Fruit fly (Drosophila melanogaster) whole organism, prepupa: ENCODE measurements around the gene Gr97a.

ENCODE experiments used
- Blimp-1 ChIP-seq: fragments of 200-800 bp; sonication (Bioruptor generic); optimal IDR thresholded peaks from 3 replicates; lab custom pipeline; 2017; ENCODE audit warnings: missing biosample characterization, missing genetic modification characterization, mild to moderate bottlenecking, moderate library complexity, missing genetic modification reagents
- CG10631 ChIP-seq: fragments of 200-800 bp; sonication (Bioruptor generic); optimal IDR thresholded peaks from 2 replicates; lab custom pipeline; 2016; ENCODE audit warnings: missing biosample characterization, missing genetic modification characterization
- CG10669 ChIP-seq: fragments of 200-800 bp; sonication (Bioruptor generic); optimal IDR thresholded peaks from 3 replicates; lab custom pipeline; 2018; ENCODE audit warnings: missing biosample characterization, mild to moderate bottlenecking, missing genetic modification characterization, moderate library complexity
- CG11294 ChIP-seq: fragments of 200-800 bp; sonication (Bioruptor generic); IDR thresholded peaks from 2 replicates; pipeline ENCODE4 v1.3.6; 2022; ENCODE audit warnings: missing biosample characterization, missing genetic modification characterization
- CG11902 ChIP-seq: fragments of 200-800 bp; sonication (Bioruptor generic); optimal IDR thresholded peaks from 3 replicates; lab custom pipeline; 2016; ENCODE audit warnings: missing biosample characterization, missing genetic modification characterization
- CG15336 ChIP-seq: fragments of 200-800 bp; sonication (Bioruptor generic); IDR thresholded peaks from 2 replicates; pipeline ENCODE4 v1.3.6; 2022; ENCODE audit warnings: missing biosample characterization, missing genetic modification characterization
- CG1621 ChIP-seq: fragments of 200-800 bp; sonication (Bioruptor generic); optimal IDR thresholded peaks from 3 replicates; lab custom pipeline; 2018; ENCODE audit warnings: missing biosample characterization, mild to moderate bottlenecking, missing genetic modification characterization
- CG16779 ChIP-seq: fragments of 200-800 bp; sonication (Bioruptor generic); optimal IDR thresholded peaks from 3 replicates; lab custom pipeline; 2017; ENCODE audit warnings: missing biosample characterization, mild to moderate bottlenecking, missing genetic modification characterization
- CG3032 ChIP-seq: fragments of 200-800 bp; optimal IDR thresholded peaks from 2 replicates; lab custom pipeline; 2019; ENCODE audit warnings: missing biosample characterization, mild to moderate bottlenecking, missing genetic modification characterization, moderate library complexity
- CG31627 ChIP-seq: fragments of 200-800 bp; sonication (Bioruptor generic); optimal IDR thresholded peaks from 3 replicates; lab custom pipeline; 2016; ENCODE audit warnings: missing biosample characterization, missing genetic modification characterization
- CG32006 ChIP-seq: fragments of 200-800 bp; sonication (Bioruptor generic); optimal IDR thresholded peaks from 3 replicates; lab custom pipeline; 2017; ENCODE audit warnings: missing biosample characterization, mild to moderate bottlenecking, missing genetic modification characterization
- CG3919 ChIP-seq: fragments of 200-800 bp; sonication (Bioruptor generic); optimal IDR thresholded peaks from 3 replicates; lab custom pipeline; 2016; ENCODE audit warnings: missing biosample characterization, missing genetic modification characterization
- CG4318 ChIP-seq: fragments of 200-800 bp; sonication (Bioruptor generic); optimal IDR thresholded peaks from 3 replicates; lab custom pipeline; 2017; ENCODE audit warnings: missing biosample characterization, mild to moderate bottlenecking, missing genetic modification characterization
- CG6163 ChIP-seq: fragments of 200-800 bp; sonication (Bioruptor generic); IDR thresholded peaks from 3 replicates; pipeline ENCODE4 v1.3.6; 2022; ENCODE audit warnings: missing biosample characterization, missing genetic modification characterization
- CG6276 ChIP-seq: fragments of 200-800 bp; sonication (Bioruptor generic); optimal IDR thresholded peaks from 2 replicates; lab custom pipeline; 2017; ENCODE audit warnings: missing biosample characterization, mild to moderate bottlenecking, missing genetic modification characterization
- CG6808 ChIP-seq: fragments of 200-800 bp; sonication (Bioruptor generic); optimal IDR thresholded peaks from 3 replicates; lab custom pipeline; 2017; ENCODE audit warnings: missing biosample characterization, missing genetic modification characterization, mild to moderate bottlenecking, moderate library complexity, missing genetic modification reagents
- CG6854 ChIP-seq: fragments of 200-800 bp; sonication (Bioruptor generic); optimal IDR thresholded peaks from 2 replicates; lab custom pipeline; 2017; ENCODE audit warnings: missing biosample characterization, mild to moderate bottlenecking, missing genetic modification characterization
- CG7368 ChIP-seq: fragments of 200-800 bp; sonication (Bioruptor generic); optimal IDR thresholded peaks from 3 replicates; lab custom pipeline; 2016; ENCODE audit warnings: missing biosample characterization, missing genetic modification characterization
- CG8119 ChIP-seq: fragments of 200-800 bp; sonication (Bioruptor generic); IDR thresholded peaks from 3 replicates; pipeline ENCODE4 v1.3.6; 2022; ENCODE audit warnings: missing biosample characterization, missing genetic modification characterization
- CG8319 ChIP-seq: fragments of 200-800 bp; sonication (Bioruptor generic); optimal IDR thresholded peaks from 3 replicates; lab custom pipeline; 2016; ENCODE audit warnings: missing biosample characterization, missing genetic modification characterization
- CG8632 ChIP-seq: fragments of 200-800 bp; sonication (Bioruptor generic); optimal IDR thresholded peaks from 3 replicates; lab custom pipeline; 2016; ENCODE audit warnings: missing biosample characterization, missing genetic modification characterization
- Eip78C ChIP-seq: fragments of 200-800 bp; sonication (Bioruptor generic); peaks from one replicate; lab custom pipeline; 2016; ENCODE audit warnings: missing biosample characterization, missing genetic modification characterization
- Eip93F ChIP-seq: fragments of 200-800 bp; sonication (Bioruptor generic); optimal IDR thresholded peaks from 2 replicates; lab custom pipeline; 2016; ENCODE audit warnings: missing biosample characterization, mild to moderate bottlenecking, missing genetic modification characterization
- Ets21C ChIP-seq: fragments of 200-800 bp; sonication (Bioruptor generic); optimal IDR thresholded peaks from 3 replicates; lab custom pipeline; 2016; ENCODE audit warnings: missing biosample characterization, missing genetic modification characterization
- Ets96B ChIP-seq: fragments of 200-800 bp; optimal IDR thresholded peaks from 2 replicates; lab custom pipeline; 2019; ENCODE audit warnings: missing biosample characterization, mild to moderate bottlenecking, missing genetic modification characterization, moderate library complexity
- Hr38 ChIP-seq: sonication (Bioruptor generic); optimal IDR thresholded peaks from 2 replicates; lab custom pipeline; 2016; ENCODE audit warnings: missing biosample characterization, missing genetic modification characterization
- Hr4 ChIP-seq: fragments of 200-800 bp; sonication (Bioruptor generic); optimal IDR thresholded peaks from 3 replicates; lab custom pipeline; 2016; ENCODE audit warnings: missing biosample characterization, missing genetic modification characterization
- Lpt ChIP-seq: fragments of 200-800 bp; sonication (Bioruptor generic); optimal IDR thresholded peaks from 3 replicates; lab custom pipeline; 2016; ENCODE audit warnings: missing biosample characterization, missing genetic modification characterization
- Met ChIP-seq: fragments of 200-800 bp; sonication (Bioruptor generic); optimal IDR thresholded peaks from 3 replicates; lab custom pipeline; 2016; ENCODE audit warnings: missing biosample characterization, missing genetic modification characterization
- Sox102F ChIP-seq: fragments of 200-800 bp; sonication (Bioruptor generic); optimal IDR thresholded peaks from 2 replicates; lab custom pipeline; 2016; ENCODE audit warnings: missing biosample characterization, mild to moderate bottlenecking, missing genetic modification characterization
- Sox14 ChIP-seq: fragments of 200-800 bp; sonication (Bioruptor generic); optimal IDR thresholded peaks from 3 replicates; lab custom pipeline; 2016; ENCODE audit warnings: missing biosample characterization, missing genetic modification characterization
- Sox15 ChIP-seq: fragments of 200-800 bp; sonication (Bioruptor generic); optimal IDR thresholded peaks from 3 replicates; lab custom pipeline; 2016; ENCODE audit warnings: missing biosample characterization, missing genetic modification characterization
- achi ChIP-seq: fragments of 200-800 bp; sonication (Bioruptor generic); optimal IDR thresholded peaks from 3 replicates; lab custom pipeline; 2016; ENCODE audit warnings: missing biosample characterization, missing genetic modification characterization
- acj6 ChIP-seq: fragments of 200-800 bp; sonication (Bioruptor generic); optimal IDR thresholded peaks from 3 replicates; lab custom pipeline; 2016; ENCODE audit warnings: missing biosample characterization, missing genetic modification characterization
- dsx ChIP-seq: fragments of 200-800 bp; optimal IDR thresholded peaks from 3 replicates; lab custom pipeline; 2019; ENCODE audit warnings: missing biosample characterization, mild to moderate bottlenecking, missing genetic modification characterization, moderate library complexity; ENCODE audit not compliant: poor library complexity, severe bottlenecking
- eg ChIP-seq: fragments of 200-800 bp; sonication (Bioruptor generic); IDR thresholded peaks from 3 replicates; pipeline ENCODE4 v1.3.6; 2022; ENCODE audit warnings: missing biosample characterization, missing genetic modification characterization
- esn ChIP-seq: fragments of 200-800 bp; sonication (Bioruptor generic); optimal IDR thresholded peaks from 2 replicates; lab custom pipeline; 2016; ENCODE audit warnings: missing biosample characterization, mild to moderate bottlenecking, missing genetic modification characterization, moderate library complexity
- fd59A ChIP-seq: fragments of 200-800 bp; sonication (Bioruptor generic); optimal IDR thresholded peaks from 2 replicates; lab custom pipeline; 2017; ENCODE audit warnings: missing biosample characterization, mild to moderate bottlenecking, missing genetic modification characterization, missing genetic modification reagents
- fd85E ChIP-seq: fragments of 200-800 bp; sonication (Bioruptor generic); optimal IDR thresholded peaks from 3 replicates; lab custom pipeline; 2016; ENCODE audit warnings: missing biosample characterization, missing genetic modification characterization
- fkh ChIP-seq: fragments of 200-800 bp; sonication (Bioruptor generic); optimal IDR thresholded peaks from 3 replicates; lab custom pipeline; 2017; ENCODE audit warnings: missing biosample characterization, mild to moderate bottlenecking, missing genetic modification characterization, moderate library complexity
- lz ChIP-seq: fragments of 200-800 bp; sonication (Bioruptor generic); optimal IDR thresholded peaks from 3 replicates; lab custom pipeline; 2016; ENCODE audit warnings: missing biosample characterization, missing genetic modification characterization
- net ChIP-seq: fragments of 200-800 bp; sonication (Bioruptor generic); optimal IDR thresholded peaks from 3 replicates; lab custom pipeline; 2016; ENCODE audit warnings: missing biosample characterization, missing genetic modification characterization
- pdm3 ChIP-seq: fragments of 200-800 bp; sonication (Bioruptor generic); optimal IDR thresholded peaks from 3 replicates; lab custom pipeline; 2016; ENCODE audit warnings: missing biosample characterization, missing genetic modification characterization
- salr ChIP-seq, 2 experiments: fragments of 200-800 bp; sonication (Bioruptor generic); optimal IDR thresholded peaks; 3 replicates each; lab custom pipeline; 2016 to 2018; ENCODE audit warnings: missing biosample characterization in 2 of 2, missing genetic modification characterization in 2 of 2, mild to moderate bottlenecking in 1 of 2
- ss ChIP-seq, 2 experiments: fragments of 200-800 bp; sonication (Bioruptor generic); optimal IDR thresholded peaks; 2 replicates in 1 of 2; 3 replicates in 1 of 2; lab custom pipeline; 2017 to 2018; ENCODE audit warnings: mild to moderate bottlenecking in 2 of 2, missing biosample characterization in 2 of 2, missing genetic modification characterization in 2 of 2, moderate library complexity in 1 of 2

Gene Gr97a

dm6 chr3R:26928424-26928823 is 37.9 kb downstream of the Gr97a start (continued):
- TF ChIP-seq CG6808 (GFP tag; lab: Kevin White, UChicago) (peak; percentile 79), fd59A (GFP tag; lab: Kevin White, UChicago) (peak; percentile 81), achi (peak; percentile 91), Eip93F (GFP tag; lab: Kevin White, UChicago) (peak; percentile 11), CG8632 (GFP tag; lab: Kevin White, UChicago) (peak; percentile 95), Hr4 (GFP tag; lab: Kevin White, UChicago) (peak; percentile 91), CG32006 (GFP tag; lab: Kevin White, UChicago) (peak; percentile 94), salr (GFP tag; optimal IDR thresholded peaks at IDR 0.05; lab: Kevin White, UChicago) (peak; percentile 61 to 90), dsx (GFP tag; lab: Kevin White, UChicago) (peak; percentile 84), CG6854 (peak; percentile 91), CG11902 (GFP tag; lab: Kevin White, UChicago) (peak; percentile 73), Eip78C (GFP tag; lab: Kevin White, UChicago) (peak; percentile 95), fkh (GFP tag; lab: Kevin White, UChicago) (no peak), Ets21C (GFP tag; lab: Kevin White, UChicago) (peak; percentile 63), CG4318 (GFP tag; lab: Kevin White, UChicago) (peak; percentile 82), CG10631 (GFP tag; lab: Kevin White, UChicago) (peak; percentile 84), CG11294 (GFP tag; lab: Robert Waterston, UW) (peak; percentile 77), CG31627 (peak; percentile 87), ss (GFP tag; optimal IDR thresholded peaks at IDR 0.05; lab: Kevin White, UChicago) (peak; percentile 72 to 84), Lpt (GFP tag; lab: Kevin White, UChicago) (peak; percentile 87), CG8119 (GFP tag; lab: Robert Waterston, UW) (peak; percentile 97)

dm6 chr3R:26926477-26926876 is 39.8 kb downstream of the Gr97a start:
- TF ChIP-seq CG16779 (no peak), Blimp-1 (GFP tag; lab: Kevin White, UChicago) (no peak), lz (GFP tag; lab: Kevin White, UChicago) (no peak), CG3032 (tag; lab: Kevin White, UChicago) (no peak), salr (GFP tag; optimal IDR thresholded peaks at IDR 0.05; lab: Kevin White, UChicago) (no peak), Ets96B (no peak), Sox14 (no peak), CG7368 (no peak), CG15336 (GFP tag; lab: Robert Waterston, UW) (no peak), acj6 (GFP tag; lab: Kevin White, UChicago) (no peak), Sox15 (GFP tag; lab: Kevin White, UChicago) (no peak), CG8632 (GFP tag; lab: Kevin White, UChicago) (no peak), CG10631 (GFP tag; lab: Kevin White, UChicago) (no peak), dsx (GFP tag; lab: Kevin White, UChicago) (no peak), Hr38 (GFP tag; lab: Kevin White, UChicago) (no peak), pdm3 (GFP tag; lab: Kevin White, UChicago) (no peak), CG6163 (GFP tag; lab: Robert Waterston, UW) (no peak), achi (no peak)

dm6 chr3R:26923830-26924333 is 42.4 kb downstream of the Gr97a start:
- TF ChIP-seq CG31627 (peak; percentile 10), CG11294 (GFP tag; lab: Robert Waterston, UW) (no peak), dsx (GFP tag; lab: Kevin White, UChicago) (no peak), salr (GFP tag; optimal IDR thresholded peaks at IDR 0.05; lab: Kevin White, UChicago) (no peak), fd59A (GFP tag; lab: Kevin White, UChicago) (no peak), fd85E (GFP tag; lab: Kevin White, UChicago) (no peak), eg (GFP tag; lab: Robert Waterston, UW) (peak; percentile 51; the same call in 2 of the 3 replicates), Met (peak; percentile 46), CG16779 (no peak), esn (GFP tag; lab: Kevin White, UChicago) (peak; percentile 63), CG7368 (peak; percentile 14), CG11902 (GFP tag; lab: Kevin White, UChicago) (peak; percentile 7), Hr38 (GFP tag; lab: Kevin White, UChicago) (no peak), CG1621 (tag; lab: Kevin White, UChicago) (no peak), Ets21C (GFP tag; lab: Kevin White, UChicago) (no peak), net (GFP tag; lab: Kevin White, UChicago) (peak; percentile 12), CG10669 (GFP tag; lab: Kevin White, UChicago) (no peak), Eip78C (GFP tag; lab: Kevin White, UChicago) (peak; percentile 82), CG8319 (GFP tag; lab: Kevin White, UChicago) (peak; percentile 18), Sox102F (GFP tag; lab: Kevin White, UChicago) (no peak), CG3919 (GFP tag; lab: Kevin White, UChicago) (peak; percentile 8), Blimp-1 (GFP tag; lab: Kevin White, UChicago) (peak; percentile 54), lz (GFP tag; lab: Kevin White, UChicago) (peak; percentile 46), CG3032 (tag; lab: Kevin White, UChicago) (no peak), CG6808 (GFP tag; lab: Kevin White, UChicago) (no peak), CG6276 (no peak)
